Worm (Caenorhabditis elegans) whole organism, late embryonic: ENCODE results near the gene col-89.
A peak's percentile ranks its signal among the peaks of the same experiment; 100 is the strongest.

Experiments used
- C38D4.7 ChIP-seq: fragments of 200-800 bp; sonication (Bioruptor generic); optimal IDR thresholded peaks from 2 replicates; lab custom pipeline; 2018; ENCODE audit warnings: mild to moderate bottlenecking, missing genetic modification characterization, moderate library complexity, missing compliant biosample characterization
- F13H6.1 ChIP-seq: sonication (generic microtip); optimal IDR thresholded peaks from 2 replicates; lab custom pipeline; 2016; ENCODE audit warnings: missing genetic modification characterization, missing compliant biosample characterization
- K09A11.1 ChIP-seq: sonication (generic microtip); optimal IDR thresholded peaks from 2 replicates; lab custom pipeline; 2017; ENCODE audit warnings: antibody characterized with exemption, mild to moderate bottlenecking, missing genetic modification characterization, missing compliant biosample characterization; ENCODE audit not compliant: insufficient read depth
- Y22D7AL.16 ChIP-seq: sonication (generic microtip); optimal IDR thresholded peaks from 2 replicates; lab custom pipeline; 2016; ENCODE audit warnings: missing genetic modification characterization, missing compliant biosample characterization
- ama-1 ChIP-seq: fragments of 150-350 bp; optimal IDR thresholded peaks from 2 replicates; lab custom pipeline; 2014
- ceh-14 ChIP-seq: sonication (generic microtip); optimal IDR thresholded peaks from 2 replicates; lab custom pipeline; 2016; ENCODE audit warnings: missing genotype, missing genetic modification characterization, missing compliant biosample characterization
- ceh-18 ChIP-seq: sonication (generic microtip); optimal IDR thresholded peaks from 2 replicates; lab custom pipeline; 2016; ENCODE audit warnings: missing genetic modification characterization, missing compliant biosample characterization
- ceh-19 ChIP-seq: fragments of 200-800 bp; sonication (Bioruptor generic); optimal IDR thresholded peaks from 2 replicates; lab custom pipeline; 2018; ENCODE audit warnings: mild to moderate bottlenecking, missing genetic modification characterization, missing compliant biosample characterization
- ceh-2 ChIP-seq: sonication (generic microtip); optimal IDR thresholded peaks from 2 replicates; lab custom pipeline; 2016; ENCODE audit warnings: missing genotype, missing genetic modification characterization, missing compliant biosample characterization
- ceh-22 ChIP-seq: sonication (generic microtip); optimal IDR thresholded peaks from 2 replicates; lab custom pipeline; 2017; ENCODE audit warnings: missing biosample characterization, missing genetic modification characterization
- dmd-4 ChIP-seq: sonication (generic microtip); optimal IDR thresholded peaks from 2 replicates; lab custom pipeline; 2016; ENCODE audit warnings: borderline replicate concordance, missing genetic modification characterization, missing compliant biosample characterization
- elt-2 ChIP-seq: sonication (generic microtip); optimal IDR thresholded peaks from 2 replicates; lab custom pipeline; 2016; ENCODE audit warnings: missing genetic modification reagents, missing genetic modification characterization, missing compliant biosample characterization
- ets-4 ChIP-seq: sonication (generic microtip); optimal IDR thresholded peaks from 2 replicates; lab custom pipeline; 2016; ENCODE audit warnings: missing genetic modification characterization, missing compliant biosample characterization
- fax-1 ChIP-seq: sonication (generic microtip); optimal IDR thresholded peaks from 2 replicates; lab custom pipeline; 2016; ENCODE audit warnings: missing genotype, missing genetic modification characterization, missing compliant biosample characterization
- gmeb-2 ChIP-seq: sonication (generic microtip); optimal IDR thresholded peaks from 2 replicates; lab custom pipeline; 2016; ENCODE audit warnings: missing genetic modification characterization, inconsistent platforms, missing compliant biosample characterization
- hlh-6 ChIP-seq: sonication (generic microtip); optimal IDR thresholded peaks from 2 replicates; lab custom pipeline; 2016; ENCODE audit warnings: missing genotype, missing genetic modification characterization, missing compliant biosample characterization
- lin-11 ChIP-seq: fragments of 200-800 bp; sonication (Bioruptor generic); optimal IDR thresholded peaks from 2 replicates; lab custom pipeline; 2018; ENCODE audit warnings: mild to moderate bottlenecking, missing genetic modification characterization, missing compliant biosample characterization
- pag-3 ChIP-seq: sonication (generic microtip); optimal IDR thresholded peaks from 2 replicates; lab custom pipeline; 2016; ENCODE audit warnings: missing compliant biosample characterization, missing genetic modification characterization, borderline replicate concordance
- pax-1 ChIP-seq: fragments of 150-350 bp; optimal IDR thresholded peaks from 2 replicates; lab custom pipeline; 2014; ENCODE audit warnings: missing biosample characterization, missing genetic modification characterization
- pha-2 ChIP-seq: sonication (generic microtip); optimal IDR thresholded peaks from 2 replicates; lab custom pipeline; 2017; ENCODE audit warnings: mild to moderate bottlenecking, missing genetic modification characterization, missing compliant biosample characterization
- pros-1 ChIP-seq: fragments of 150-350 bp; optimal IDR thresholded peaks from 2 replicates; lab custom pipeline; 2014; ENCODE audit warnings: missing biosample characterization, missing genetic modification reagents, missing genetic modification characterization
- ref-2 ChIP-seq: sonication (generic microtip); optimal IDR thresholded peaks from 2 replicates; lab custom pipeline; 2016; ENCODE audit warnings: missing genetic modification characterization, missing compliant biosample characterization
- rnt-1 ChIP-seq: sonication (generic microtip); optimal IDR thresholded peaks from 2 replicates; lab custom pipeline; 2016; ENCODE audit warnings: missing genetic modification characterization, missing compliant biosample characterization
- sox-4 ChIP-seq: sonication (generic microtip); optimal IDR thresholded peaks from 2 replicates; lab custom pipeline; 2017; ENCODE audit warnings: mild to moderate bottlenecking, missing genetic modification characterization, inconsistent platforms, missing compliant biosample characterization
- syd-9 ChIP-seq: sonication (generic microtip); optimal IDR thresholded peaks from 2 replicates; lab custom pipeline; 2016; ENCODE audit warnings: mild to moderate bottlenecking, missing genetic modification characterization, moderate library complexity, missing compliant biosample characterization
- tbx-2 ChIP-seq: sonication (generic microtip); optimal IDR thresholded peaks from 2 replicates; lab custom pipeline; 2016; ENCODE audit warnings: missing genetic modification characterization, missing compliant biosample characterization
- unc-42 ChIP-seq: sonication (generic microtip); optimal IDR thresholded peaks from 2 replicates; lab custom pipeline; 2016; ENCODE audit warnings: missing genotype, missing genetic modification characterization, missing compliant biosample characterization
- unc-55 ChIP-seq: sonication (generic microtip); optimal IDR thresholded peaks from 2 replicates; lab custom pipeline; 2017; ENCODE audit warnings: missing biosample characterization, missing genetic modification reagents, missing genetic modification characterization
- unc-86 ChIP-seq: sonication (generic microtip); optimal IDR thresholded peaks from 2 replicates; lab custom pipeline; 2016; ENCODE audit warnings: missing genetic modification characterization, missing compliant biosample characterization
- zip-5 ChIP-seq: sonication (generic microtip); optimal IDR thresholded peaks from 2 replicates; lab custom pipeline; 2016; ENCODE audit warnings: missing genetic modification characterization, missing compliant biosample characterization

col-89 gene

ce11 chrIII:4721750-4722149, 26.2 kb upstream of the col-89 start, which contains the start of gene acy-1 (continued):
- TF ChIP-seq ceh-18, result peak; percentile 89

ce11 chrIII:4723922-4724321, 24.0 kb upstream of the col-89 start:
- TF ChIP-seq C38D4.7 (GFP tag; lab: Kevin White, UChicago), result no peak
- no peak for TF ChIP-seq lin-11 (tag; lab: Kevin White, UChicago)
- no peak for TF ChIP-seq ceh-2
- no peak for TF ChIP-seq pag-3 (tag; lab: Kevin White, UChicago)
- TF ChIP-seq unc-42 (tag; lab: Kevin White, UChicago), result peak; percentile 17
- TF ChIP-seq ceh-18, result peak; percentile 14
- TF ChIP-seq, all 69 proteins: peak for 2

ce11 chrIII:4731295-4731988, 16.5 kb upstream of the col-89 start, which contains the start of gene F17C8.3:
Gene F17C8.3 (plus strand): TSS chrIII:4731938.
- TF ChIP-seq dmd-4 (tag; lab: Kevin White, UChicago) (no peak), ceh-22 (tag; lab: Kevin White, UChicago) (no peak), hlh-6 (tag; lab: Kevin White, UChicago) (no peak), ceh-18 (peak; percentile 69), ama-1 (lab: Kevin White, UChicago) (no peak)

- TF ChIP-seq syd-9 (tag; lab: Kevin White, UChicago) (no peak), zip-5 (tag; lab: Kevin White, UChicago) (no peak), ceh-19 (GFP tag; lab: Kevin White, UChicago) (no peak), unc-55 (no peak)
Observed at ce11 chrIII:4734056-4734455, 13.9 kb upstream of the col-89 start, which contains the start of gene F17C8.9. Gene F17C8.9 (plus strand): TSS chrIII:4734356.

ce11 chrIII:4735443-4735842, 12.5 kb upstream of the col-89 start, which contains the start of gene F17C8.7:
Gene F17C8.7 (plus strand): TSS chrIII:4735743.
- TF ChIP-seq sox-4 (tag; lab: Kevin White, UChicago) (no peak), K09A11.1 (tag; lab: Kevin White, UChicago) (no peak), unc-42 (tag; lab: Kevin White, UChicago) (no peak), pax-1 (tag; lab: Kevin White, UChicago) (no peak), ets-4 (tag; lab: Kevin White, UChicago) (no peak), tbx-2 (tag; lab: Kevin White, UChicago) (no peak), ceh-19 (GFP tag; lab: Kevin White, UChicago) (no peak), rnt-1 (no peak), pag-3 (tag; lab: Kevin White, UChicago) (no peak), ref-2 (tag; lab: Kevin White, UChicago) (no peak)
- TF ChIP-seq, all 69 proteins: peak for 0

ce11 chrIII:4739975-4740374, 8.0 kb upstream of the col-89 start, which contains the start of gene ras-2:
Gene ras-2 (minus strand): TSS chrIII:4740075.
- no peak for TF ChIP-seq ceh-14
- TF ChIP-seq Y22D7AL.16 (tag; lab: Kevin White, UChicago), result no peak
- no peak for TF ChIP-seq fax-1 (tag; lab: Kevin White, UChicago)
- TF ChIP-seq F13H6.1 (tag; lab: Kevin White, UChicago), result no peak
- no peak for TF ChIP-seq K09A11.1 (tag; lab: Kevin White, UChicago)
- TF ChIP-seq, all 69 proteins: peak for 0

- no peak for TF ChIP-seq rnt-1
- TF ChIP-seq C38D4.7 (GFP tag; lab: Kevin White, UChicago), result no peak
- peak; percentile 27 for TF ChIP-seq elt-2
- no peak for TF ChIP-seq pros-1
- TF ChIP-seq gmeb-2, result no peak
- TF ChIP-seq unc-55, result no peak
- no peak for TF ChIP-seq pha-2 (tag; lab: Kevin White, UChicago)
- no peak for TF ChIP-seq unc-86
Observed at ce11 chrIII:4740820-4741219, 7.1 kb upstream of the col-89 start.
